Worm (Caenorhabditis elegans) whole organism, late embryonic: Measurements from ENCODE around the gene C44B7.11.

Source experiments
- ceh-19 ChIP-seq: fragments of 200-800 bp; sonication (Bioruptor generic); optimal IDR thresholded peaks from 2 replicates; lab custom pipeline; 2018; ENCODE audit warnings: mild to moderate bottlenecking, missing genetic modification characterization, missing compliant biosample characterization
- ceh-9 ChIP-seq: sonication (generic microtip); optimal IDR thresholded peaks from 2 replicates; lab custom pipeline; 2016; ENCODE audit warnings: mild to moderate bottlenecking, missing genetic modification characterization, inconsistent platforms, missing compliant biosample characterization
- dve-1 ChIP-seq: sonication (generic microtip); optimal IDR thresholded peaks from 2 replicates; lab custom pipeline; 2017; ENCODE audit warnings: antibody characterized with exemption, mild to moderate bottlenecking, missing genetic modification characterization, missing compliant biosample characterization
- elt-2 ChIP-seq: sonication (generic microtip); optimal IDR thresholded peaks from 2 replicates; lab custom pipeline; 2016; ENCODE audit warnings: missing genetic modification reagents, missing genetic modification characterization, missing compliant biosample characterization
- elt-4 ChIP-seq: sonication (generic microtip); optimal IDR thresholded peaks from 2 replicates; lab custom pipeline; 2016; ENCODE audit warnings: missing genetic modification characterization, missing compliant biosample characterization
- mec-3 ChIP-seq: sonication (generic microtip); optimal IDR thresholded peaks from 2 replicates; lab custom pipeline; 2016; ENCODE audit warnings: borderline replicate concordance, missing genetic modification characterization, missing compliant biosample characterization
- pha-4 ChIP-seq: fragments of 150-350 bp; optimal IDR thresholded peaks from 2 replicates; lab custom pipeline; 2018; ENCODE audit warnings: missing biosample characterization, missing genetic modification reagents, missing genetic modification characterization
- ref-2 ChIP-seq: sonication (generic microtip); optimal IDR thresholded peaks from 2 replicates; lab custom pipeline; 2016; ENCODE audit warnings: missing genetic modification characterization, missing compliant biosample characterization
- sox-2 ChIP-seq: fragments of 200-800 bp; sonication (Bioruptor generic); IDR thresholded peaks from 2 replicates; pipeline ENCODE4 v1.3.6; 2022; ENCODE audit warnings: missing genetic modification reagents, missing genetic modification characterization, missing compliant biosample characterization
- zip-5 ChIP-seq: sonication (generic microtip); optimal IDR thresholded peaks from 2 replicates; lab custom pipeline; 2016; ENCODE audit warnings: missing genetic modification characterization, missing compliant biosample characterization
- ztf-16 ChIP-seq: sonication (generic microtip); optimal IDR thresholded peaks from 2 replicates; lab custom pipeline; 2017; ENCODE audit warnings: missing genetic modification characterization, missing compliant biosample characterization

DNA sequence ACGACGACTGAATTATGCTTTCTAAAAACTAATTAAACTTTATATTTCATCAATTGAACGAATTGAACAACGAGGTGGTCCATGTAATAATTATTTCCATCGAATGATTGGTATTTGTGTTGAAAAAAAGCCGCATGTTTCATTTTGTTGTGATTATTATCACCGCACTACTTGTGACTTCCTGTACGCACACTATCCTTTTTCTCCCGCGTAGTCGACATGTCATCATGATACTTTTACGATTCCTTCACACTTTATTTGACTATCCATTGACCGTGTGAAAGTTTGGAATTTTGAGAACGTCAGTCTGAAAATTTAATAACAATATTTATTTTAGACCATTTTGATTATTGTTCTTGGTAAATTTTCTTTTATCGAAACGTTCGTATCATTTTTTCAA lies 30.3 kb upstream of the C44B7.11 start, which contains the start of gene F22D3.4:
- TF ChIP-seq dve-1 (tag; lab: Kevin White, UChicago) (no peak), ceh-9 (tag; lab: Kevin White, UChicago) (no peak), pha-4 (tag; lab: Kevin White, UChicago) (no peak), ceh-19 (GFP tag; lab: Kevin White, UChicago) (no peak), zip-5 (tag; lab: Kevin White, UChicago) (no peak), sox-2 (no peak), mec-3 (no peak), elt-2 (tag; lab: Kevin White, UChicago) (no peak), ref-2 (tag; lab: Kevin White, UChicago) (no peak), ztf-16 (tag; lab: Kevin White, UChicago) (no peak), elt-4 (tag; lab: Kevin White, UChicago) (no peak)
